Worm (Caenorhabditis elegans) whole organism, young adult: ENCODE results near the gene Y7A5A.24.
A peak's percentile ranks its signal among the peaks of the same experiment; 100 is the strongest.

Experiments
- B0035.1 ChIP-seq: sonication (generic microtip); optimal IDR thresholded peaks from 2 replicates; lab custom pipeline; 2016; ENCODE audit warnings: missing genetic modification characterization, mild to moderate bottlenecking, missing compliant biosample characterization, missing genotype, missing genetic modification reagents
- B0336.3 ChIP-seq: fragments of 200-800 bp; sonication (Bioruptor generic); IDR thresholded peaks from 2 replicates; pipeline ENCODE4 v1.3.6; 2022; ENCODE audit warnings: missing genetic modification characterization, missing compliant biosample characterization
- C06A6.2 ChIP-seq: fragments of 200-800 bp; sonication (Bioruptor generic); conservative IDR thresholded peaks from 2 replicates; pipeline ENCODE4 v1.3.6; 2022; ENCODE audit warnings: missing genetic modification characterization, missing compliant biosample characterization
- C17E4.6 ChIP-seq: fragments of 200-800 bp; sonication (Bioruptor generic); IDR thresholded peaks from 2 replicates; pipeline ENCODE4 v1.3.6; 2022; ENCODE audit warnings: missing genetic modification reagents, missing genetic modification characterization, missing compliant biosample characterization
- F10E7.11 ChIP-seq: sonication (generic microtip); optimal IDR thresholded peaks from 2 replicates; lab custom pipeline; 2017; ENCODE audit warnings: mild to moderate bottlenecking, missing genetic modification characterization, moderate library complexity, missing compliant biosample characterization
- F22D6.2 ChIP-seq: sonication (generic microtip); optimal IDR thresholded peaks from 2 replicates; lab custom pipeline; 2016; ENCODE audit warnings: mild to moderate bottlenecking, missing genetic modification characterization, missing compliant biosample characterization
- F33H1.4 ChIP-seq: fragments of 200-800 bp; sonication (Bioruptor generic); IDR thresholded peaks from 2 replicates; pipeline ENCODE4 v1.3.6; 2022; ENCODE audit warnings: missing genetic modification reagents, missing genetic modification characterization, missing compliant biosample characterization
- F57A8.1 ChIP-seq: fragments of 200-800 bp; sonication (Bioruptor generic); optimal IDR thresholded peaks from 2 replicates; lab custom pipeline; 2018; ENCODE audit warnings: mild to moderate bottlenecking, missing genetic modification characterization, moderate library complexity, missing compliant biosample characterization
- Y56A3A.18 ChIP-seq: fragments of 200-800 bp; sonication (Bioruptor generic); IDR thresholded peaks from 2 replicates; pipeline ENCODE4 v1.3.6; 2022; ENCODE audit warnings: missing genetic modification reagents, missing genetic modification characterization, missing compliant biosample characterization
- Y67H2A.10 ChIP-seq: fragments of 200-800 bp; sonication (Bioruptor generic); conservative IDR thresholded peaks from 2 replicates; pipeline ENCODE4 v1.3.6; 2022; ENCODE audit warnings: missing genetic modification reagents, missing genetic modification characterization, missing compliant biosample characterization
- Y95B8A.8 ChIP-seq: fragments of 200-800 bp; sonication (Bioruptor generic); IDR thresholded peaks from 2 replicates; pipeline ENCODE4 v1.3.6; 2022; ENCODE audit warnings: missing genetic modification reagents, missing genetic modification characterization, missing compliant biosample characterization
- aptf-2 ChIP-seq: fragments of 200-800 bp; sonication (Bioruptor generic); conservative IDR thresholded peaks from 2 replicates; pipeline ENCODE4 v1.3.6; 2022; ENCODE audit warnings: missing genetic modification reagents, missing genetic modification characterization, missing compliant biosample characterization
- athp-1 ChIP-seq: sonication (generic microtip); optimal IDR thresholded peaks from 2 replicates; lab custom pipeline; 2017; ENCODE audit warnings: mild to moderate bottlenecking, missing genetic modification characterization, missing compliant biosample characterization
- attf-3 ChIP-seq: fragments of 200-800 bp; sonication (Bioruptor generic); conservative IDR thresholded peaks from 2 replicates; pipeline ENCODE4 v1.3.6; 2022; ENCODE audit warnings: missing genetic modification reagents, missing genetic modification characterization, missing compliant biosample characterization
- attf-6 ChIP-seq: fragments of 200-800 bp; sonication (Bioruptor generic); IDR thresholded peaks from 2 replicates; pipeline ENCODE4 v1.3.6; 2022; ENCODE audit warnings: missing genetic modification reagents, missing genetic modification characterization, missing compliant biosample characterization
- bed-1 ChIP-seq: fragments of 200-800 bp; sonication (Bioruptor generic); IDR thresholded peaks from 2 replicates; pipeline ENCODE4 v1.3.6; 2022; ENCODE audit warnings: missing genetic modification reagents, missing genetic modification characterization, missing compliant biosample characterization
- bed-2 ChIP-seq: fragments of 200-800 bp; sonication (Bioruptor generic); IDR thresholded peaks from 2 replicates; pipeline ENCODE4 v1.3.6; 2022; ENCODE audit warnings: missing genetic modification reagents, missing genetic modification characterization, missing compliant biosample characterization
- ceh-27 ChIP-seq: fragments of 200-800 bp; sonication (Bioruptor generic); optimal IDR thresholded peaks from 2 replicates; lab custom pipeline; 2018; ENCODE audit warnings: mild to moderate bottlenecking, missing genetic modification characterization, moderate library complexity, missing compliant biosample characterization
- ceh-58 ChIP-seq: fragments of 200-800 bp; sonication (Bioruptor generic); IDR thresholded peaks from 2 replicates; pipeline ENCODE4 v1.3.6; 2022; ENCODE audit warnings: missing genetic modification characterization, missing compliant biosample characterization
- ceh-79 ChIP-seq: sonication (generic microtip); optimal IDR thresholded peaks from 2 replicates; lab custom pipeline; 2017; ENCODE audit warnings: mild to moderate bottlenecking, missing genetic modification characterization, missing compliant biosample characterization
- ceh-91 ChIP-seq: fragments of 200-800 bp; sonication (Bioruptor generic); IDR thresholded peaks from 2 replicates; pipeline ENCODE4 v1.3.6; 2022; ENCODE audit warnings: missing genetic modification reagents, missing genetic modification characterization, missing compliant biosample characterization
- dox-1 ChIP-seq: fragments of 200-800 bp; sonication (Bioruptor generic); IDR thresholded peaks from 2 replicates; pipeline ENCODE4 v1.3.6; 2022; ENCODE audit warnings: missing genetic modification reagents, missing genetic modification characterization, missing compliant biosample characterization
- efl-1 ChIP-seq: fragments of 150-350 bp; optimal IDR thresholded peaks from 2 replicates; lab custom pipeline; 2014; ENCODE audit warnings: missing biosample characterization, missing genetic modification reagents, missing genetic modification characterization
- egl-18 ChIP-seq: fragments of 200-800 bp; sonication (Bioruptor generic); IDR thresholded peaks from 2 replicates; pipeline ENCODE4 v1.3.6; 2022; ENCODE audit warnings: missing genetic modification reagents, missing genetic modification characterization, missing compliant biosample characterization
- fkh-3 ChIP-seq: sonication (generic microtip); optimal IDR thresholded peaks from 2 replicates; lab custom pipeline; 2016; ENCODE audit warnings: mild to moderate bottlenecking, missing genetic modification characterization, missing compliant biosample characterization
- him-1 ChIP-seq: sonication (generic microtip); optimal IDR thresholded peaks from 2 replicates; lab custom pipeline; 2016; ENCODE audit warnings: missing genotype, missing genetic modification reagents, missing genetic modification characterization, missing compliant biosample characterization
- hlh-26 ChIP-seq: fragments of 200-800 bp; sonication (Bioruptor generic); conservative IDR thresholded peaks from 2 replicates; pipeline ENCODE4 v1.3.6; 2022; ENCODE audit warnings: missing genetic modification reagents, missing genetic modification characterization, missing compliant biosample characterization
- let-526 ChIP-seq: fragments of 200-800 bp; sonication (Bioruptor generic); IDR thresholded peaks from 2 replicates; pipeline ENCODE4 v1.3.6; 2022; ENCODE audit warnings: missing genetic modification reagents, missing genetic modification characterization, missing compliant biosample characterization
- let-607 ChIP-seq, 2 experiments: fragments of 200-800 bp in 1 of 2; sonication (Bioruptor generic) in 1 of 2; sonication (generic microtip) in 1 of 2; optimal IDR thresholded peaks; 2 replicates each; lab custom pipeline; 2016 to 2018; ENCODE audit warnings: mild to moderate bottlenecking in 2 of 2, missing compliant biosample characterization in 2 of 2, missing genetic modification characterization in 2 of 2, moderate library complexity in 2 of 2, missing genotype in 1 of 2
- lin-26 ChIP-seq: fragments of 200-800 bp; sonication (Bioruptor generic); IDR thresholded peaks from 2 replicates; pipeline ENCODE4 v1.3.6; 2022; ENCODE audit warnings: missing genetic modification reagents, missing genetic modification characterization, missing compliant biosample characterization
- lin-54 ChIP-seq: fragments of 200-800 bp; sonication (Bioruptor generic); optimal IDR thresholded peaks from 2 replicates; lab custom pipeline; 2018; ENCODE audit warnings: mild to moderate bottlenecking, missing genetic modification characterization, missing compliant biosample characterization
- lsl-1 ChIP-seq: fragments of 200-800 bp; sonication (Bioruptor generic); optimal IDR thresholded peaks from 2 replicates; lab custom pipeline; 2018; ENCODE audit warnings: mild to moderate bottlenecking, missing genetic modification characterization, moderate library complexity, missing compliant biosample characterization
- madf-3 ChIP-seq: fragments of 200-800 bp; sonication (Bioruptor generic); IDR thresholded peaks from 2 replicates; pipeline ENCODE4 v1.3.6; 2022; ENCODE audit warnings: missing genetic modification reagents, missing genetic modification characterization, missing compliant biosample characterization
- mel-28 ChIP-seq: sonication (generic microtip); optimal IDR thresholded peaks from 2 replicates; lab custom pipeline; 2016; ENCODE audit warnings: borderline replicate concordance, mild to moderate bottlenecking, missing genetic modification characterization, missing compliant biosample characterization
- mxl-1 ChIP-seq: sonication (generic microtip); optimal IDR thresholded peaks from 2 replicates; lab custom pipeline; 2016; ENCODE audit warnings: missing genetic modification characterization, missing compliant biosample characterization
- nhr-179 ChIP-seq: sonication (generic microtip); optimal IDR thresholded peaks from 2 replicates; lab custom pipeline; 2016; ENCODE audit warnings: mild to moderate bottlenecking, missing genetic modification characterization, missing compliant biosample characterization
- rpc-1 ChIP-seq, 2 experiments: fragments of 150-350 bp in 1 of 2; sonication (generic microtip) in 1 of 2; optimal IDR thresholded peaks; 2 replicates each; lab custom pipeline; 2014 to 2018; ENCODE audit warnings: missing biosample characterization in 1 of 2, missing genetic modification characterization in 1 of 2, missing genetic modification reagents in 1 of 2, missing genotype in 1 of 2
- snpc-1.1 ChIP-seq: sonication (generic microtip); optimal IDR thresholded peaks from 2 replicates; lab custom pipeline; 2017; ENCODE audit warnings: missing genetic modification characterization, mild to moderate bottlenecking, missing compliant biosample characterization, antibody characterized with exemption, moderate library complexity, missing genotype, missing genetic modification reagents; ENCODE audit not compliant: insufficient read depth
- tbp1 ChIP-seq: fragments of 200-800 bp; sonication (Bioruptor generic); optimal IDR thresholded peaks from 2 replicates; lab custom pipeline; 2018; ENCODE audit warnings: mild to moderate bottlenecking, missing genetic modification characterization, missing compliant biosample characterization
- tbx-9 ChIP-seq: sonication (generic microtip); optimal IDR thresholded peaks from 2 replicates; lab custom pipeline; 2016; ENCODE audit warnings: borderline replicate concordance, missing genetic modification characterization, inconsistent platforms, missing compliant biosample characterization
- tlf-1 ChIP-seq: fragments of 200-800 bp; sonication (Bioruptor generic); optimal IDR thresholded peaks from 2 replicates; lab custom pipeline; 2018; ENCODE audit warnings: mild to moderate bottlenecking, missing genetic modification characterization, missing compliant biosample characterization
- unc-130 ChIP-seq: sonication (generic microtip); optimal IDR thresholded peaks from 2 replicates; lab custom pipeline; 2016; ENCODE audit warnings: missing genetic modification reagents, missing genetic modification characterization, missing compliant biosample characterization
- zfh-2 ChIP-seq: fragments of 200-800 bp; sonication (Bioruptor generic); conservative IDR thresholded peaks from 2 replicates; pipeline ENCODE4 v1.3.6; 2022; ENCODE audit warnings: missing genetic modification reagents, missing genetic modification characterization, missing compliant biosample characterization
- zim-3 ChIP-seq: sonication (generic microtip); optimal IDR thresholded peaks from 2 replicates; lab custom pipeline; 2017; ENCODE audit warnings: mild to moderate bottlenecking, missing genetic modification characterization, moderate library complexity, missing compliant biosample characterization
- ztf-18 ChIP-seq: sonication (generic microtip); optimal IDR thresholded peaks from 2 replicates; lab custom pipeline; 2016; ENCODE audit warnings: missing genotype, mild to moderate bottlenecking, missing genetic modification characterization, missing compliant biosample characterization
- ztf-25 ChIP-seq: fragments of 200-800 bp; sonication (Bioruptor generic); IDR thresholded peaks from 2 replicates; pipeline ENCODE4 v1.3.6; 2022; ENCODE audit warnings: missing genetic modification reagents, missing genetic modification characterization, missing compliant biosample characterization
- ztf-26 ChIP-seq: sonication (generic microtip); optimal IDR thresholded peaks from 2 replicates; lab custom pipeline; 2017; ENCODE audit warnings: missing genetic modification characterization, missing compliant biosample characterization
- ztf-28 ChIP-seq: fragments of 200-800 bp; sonication (Bioruptor generic); IDR thresholded peaks from 2 replicates; pipeline ENCODE4 v1.3.6; 2022; ENCODE audit warnings: missing genetic modification reagents, missing genetic modification characterization, missing compliant biosample characterization

Gene Y7A5A.24

ce11 chrX:15741852-15742251 lies 40.1 kb downstream of the Y7A5A.24 start (continued):
- no peak for TF ChIP-seq F22D6.2 (tag; lab: Kevin White, UChicago)
- TF ChIP-seq Y56A3A.18 (GFP tag; lab: Robert Waterston, UW): peak; percentile 67; the same call in 1 of the 2 replicates
- peak; percentile 89 for TF ChIP-seq zfh-2 (GFP tag; lab: Robert Waterston, UW)
- TF ChIP-seq F57A8.1 (GFP tag; lab: Kevin White, UChicago): peak; percentile 56
- TF ChIP-seq ztf-18 (tag; lab: Kevin White, UChicago): peak; percentile 80
- peak; percentile 79 for TF ChIP-seq B0336.3 (GFP tag; lab: Robert Waterston, UW)
- no peak for TF ChIP-seq mel-28 (tag; lab: Kevin White, UChicago)
- TF ChIP-seq attf-6 (GFP tag; lab: Robert Waterston, UW): peak; percentile 62; the same call in 1 of the 2 replicates
- TF ChIP-seq lsl-1 (GFP tag; lab: Kevin White, UChicago): peak; percentile 7
- TF ChIP-seq B0035.1: peak; percentile 74
- TF ChIP-seq C17E4.6 (GFP tag; lab: Robert Waterston, UW): no peak
- TF ChIP-seq ztf-25 (GFP tag; lab: Robert Waterston, UW): peak; percentile 83
- TF ChIP-seq tbx-9 (tag; lab: Kevin White, UChicago): no peak
- TF ChIP-seq ztf-28: peak; percentile 47; the same call in 1 of the 2 replicates
- peak; percentile 43; the same call in 1 of the 2 replicates for TF ChIP-seq egl-18 (GFP tag; lab: Robert Waterston, UW)
- TF ChIP-seq efl-1 (GFP tag; lab: Kevin White, UChicago): no peak
- TF ChIP-seq Y67H2A.10 (GFP tag; lab: Robert Waterston, UW): no peak
- no peak for TF ChIP-seq Y95B8A.8 (GFP tag; lab: Robert Waterston, UW)
- peak; percentile 46 for TF ChIP-seq ztf-26 (tag; lab: Kevin White, UChicago)
- TF ChIP-seq madf-3 (GFP tag; lab: Robert Waterston, UW): no peak
- TF ChIP-seq C06A6.2: 0 out of 2 replicates have a peak, but pooled peaks have one; percentile 31
- no peak for TF ChIP-seq hlh-26 (GFP tag; lab: Robert Waterston, UW)
- peak; percentile 60 for TF ChIP-seq lin-54
- TF ChIP-seq athp-1 (tag; lab: Kevin White, UChicago): peak; percentile 60
- TF ChIP-seq ceh-58: no peak
- no peak for TF ChIP-seq bed-1 (GFP tag; lab: Robert Waterston, UW)
- TF ChIP-seq nhr-179 (tag; lab: Kevin White, UChicago): peak; percentile 22
- TF ChIP-seq tlf-1 (GFP tag; lab: Kevin White, UChicago): peak; percentile 2
- peak; percentile 73 for TF ChIP-seq ceh-27
- TF ChIP-seq attf-3 (GFP tag; lab: Robert Waterston, UW): 0 out of 2 replicates have a peak, but pooled peaks have one; percentile 36
- peak; percentile 64 for TF ChIP-seq mxl-1
- TF ChIP-seq F10E7.11 (tag; lab: Kevin White, UChicago): peak; percentile 61
- TF ChIP-seq rpc-1 (optimal IDR thresholded peaks at IDR 0.05; lab: Kevin White, UChicago): peak; percentile 89
- peak; percentile 89 for TF ChIP-seq rpc-1 (tag; optimal IDR thresholded peaks at IDR 0.05; lab: Kevin White, UChicago)
- TF ChIP-seq unc-130 (GFP tag; lab: Kevin White, UChicago): peak; percentile 36
- peak; percentile 93 for TF ChIP-seq dox-1 (GFP tag; lab: Robert Waterston, UW)
- TF ChIP-seq him-1: peak; percentile 82
- peak; percentile 29 to 42 for TF ChIP-seq let-607 (tag; optimal IDR thresholded peaks at IDR 0.05; lab: Kevin White, UChicago)
- peak; percentile 96 for TF ChIP-seq lin-26 (GFP tag; lab: Robert Waterston, UW)
- TF ChIP-seq tbp1 (GFP tag; lab: Kevin White, UChicago): peak; percentile 96
- peak; percentile 61 for TF ChIP-seq zim-3 (tag; lab: Kevin White, UChicago)
- TF ChIP-seq fkh-3 (tag; lab: Kevin White, UChicago): peak; percentile 48
- TF ChIP-seq bed-2 (GFP tag; lab: Robert Waterston, UW): peak; percentile 21; the same call in 1 of the 2 replicates
- TF ChIP-seq aptf-2 (GFP tag; lab: Robert Waterston, UW): no peak
- no peak for TF ChIP-seq ceh-91 (GFP tag; lab: Robert Waterston, UW)
- 0 out of 2 replicates have a peak, but pooled peaks have one; percentile 24 for TF ChIP-seq F33H1.4
- TF ChIP-seq ceh-79: peak; percentile 45
- peak; percentile 72 for TF ChIP-seq snpc-1.1
- no peak for TF ChIP-seq let-526 (GFP tag; lab: Robert Waterston, UW)
